Worm (Caenorhabditis elegans) whole organism, L2 larva: ENCODE measurements around the gene rif-1.1.
A peak's percentile ranks its signal among the peaks of the same experiment; 100 is the strongest.

Experiments used
- C34F6.9 ChIP-seq: fragments of 150-350 bp; optimal IDR thresholded peaks from 2 replicates; lab custom pipeline; 2014; ENCODE audit warnings: missing biosample characterization, missing genetic modification characterization
- F13H6.1 ChIP-seq: sonication (generic microtip); optimal IDR thresholded peaks from 2 replicates; lab custom pipeline; 2016; ENCODE audit warnings: missing genetic modification characterization, missing compliant biosample characterization
- R02D3.7 ChIP-seq: fragments of 150-350 bp; optimal IDR thresholded peaks from 2 replicates; lab custom pipeline; 2014; ENCODE audit warnings: missing biosample characterization, missing genetic modification characterization
- Y55F3AM.14 ChIP-seq: fragments of 200-800 bp; sonication (Bioruptor generic); optimal IDR thresholded peaks from 2 replicates; lab custom pipeline; 2018; ENCODE audit warnings: mild to moderate bottlenecking, missing genetic modification characterization, missing compliant biosample characterization
- alr-1 ChIP-seq: fragments of 150-350 bp; optimal IDR thresholded peaks from 2 replicates; lab custom pipeline; 2014; ENCODE audit warnings: missing biosample characterization, missing genetic modification characterization
- blmp-1 ChIP-seq: sonication (generic microtip); optimal IDR thresholded peaks from 2 replicates; lab custom pipeline; 2017; ENCODE audit warnings: missing genetic modification characterization, mild to moderate bottlenecking, missing compliant biosample characterization, antibody characterized with exemption, moderate library complexity; ENCODE audit not compliant: insufficient read depth
- crh-2 ChIP-seq: sonication (generic microtip); optimal IDR thresholded peaks from 2 replicates; lab custom pipeline; 2017; ENCODE audit warnings: missing biosample characterization, missing genetic modification characterization
- dmd-4 ChIP-seq: sonication (generic microtip); optimal IDR thresholded peaks from 2 replicates; lab custom pipeline; 2017; ENCODE audit warnings: missing biosample characterization, missing genetic modification characterization
- egl-27 ChIP-seq: sonication (generic microtip); optimal IDR thresholded peaks from 3 replicates; lab custom pipeline; 2017; ENCODE audit warnings: missing biosample characterization, missing genetic modification reagents, missing genetic modification characterization
- elt-1 ChIP-seq: fragments of 150-350 bp; optimal IDR thresholded peaks from 2 replicates; lab custom pipeline; 2014; ENCODE audit warnings: missing biosample characterization, missing genetic modification characterization
- fos-1 ChIP-seq: fragments of 150-350 bp; optimal IDR thresholded peaks from 2 replicates; lab custom pipeline; 2014; ENCODE audit warnings: missing biosample characterization, missing genetic modification characterization
- gmeb-1 ChIP-seq: fragments of 150-350 bp; optimal IDR thresholded peaks from 2 replicates; lab custom pipeline; 2014; ENCODE audit warnings: missing biosample characterization, missing genetic modification characterization
- lin-11 ChIP-seq: fragments of 150-350 bp; sonication (generic microtip); optimal IDR thresholded peaks from 2 replicates; lab custom pipeline; 2014; ENCODE audit warnings: missing biosample characterization, missing genetic modification characterization, inconsistent platforms, mixed read lengths
- lin-13 ChIP-seq: fragments of 150-350 bp; optimal IDR thresholded peaks from 2 replicates; lab custom pipeline; 2014; ENCODE audit warnings: missing biosample characterization, missing genetic modification reagents, missing genetic modification characterization
- lsy-2 ChIP-seq, 2 experiments: fragments of 150-350 bp in 1 of 2; sonication (generic microtip) in 1 of 2; optimal IDR thresholded peaks; 2 replicates each; lab custom pipeline; 2014 to 2017; ENCODE audit warnings: missing biosample characterization in 2 of 2, missing genetic modification characterization in 2 of 2
- mab-5 ChIP-seq: fragments of 150-350 bp; optimal IDR thresholded peaks from 2 replicates; lab custom pipeline; 2014; ENCODE audit warnings: missing biosample characterization, missing genetic modification characterization
- mbf-1 ChIP-seq: sonication (generic microtip); optimal IDR thresholded peaks from 2 replicates; lab custom pipeline; 2017; ENCODE audit warnings: missing biosample characterization, missing genetic modification characterization
- mdl-1 ChIP-seq, 2 experiments: fragments of 150-350 bp in 1 of 2; sonication (generic microtip) in 1 of 2; optimal IDR thresholded peaks; 2 replicates each; lab custom pipeline; 2017; ENCODE audit warnings: missing biosample characterization in 2 of 2, missing genetic modification characterization in 2 of 2
- nhr-10 ChIP-seq: sonication (generic microtip); optimal IDR thresholded peaks from 2 replicates; lab custom pipeline; 2017; ENCODE audit warnings: missing biosample characterization, missing genetic modification characterization
- nhr-11 ChIP-seq: fragments of 150-350 bp; optimal IDR thresholded peaks from 2 replicates; lab custom pipeline; 2014; ENCODE audit warnings: missing biosample characterization, missing genetic modification characterization
- nhr-12 ChIP-seq: fragments of 150-350 bp; optimal IDR thresholded peaks from 2 replicates; lab custom pipeline; 2014; ENCODE audit warnings: missing biosample characterization, missing genetic modification characterization
- nhr-129 ChIP-seq: fragments of 150-350 bp; optimal IDR thresholded peaks from 2 replicates; lab custom pipeline; 2014; ENCODE audit warnings: missing biosample characterization, missing genetic modification characterization
- nhr-21 ChIP-seq: fragments of 150-350 bp; optimal IDR thresholded peaks from 2 replicates; lab custom pipeline; 2014; ENCODE audit warnings: missing biosample characterization, missing genetic modification characterization
- nhr-23 ChIP-seq: fragments of 150-350 bp; optimal IDR thresholded peaks from 2 replicates; lab custom pipeline; 2014; ENCODE audit warnings: missing biosample characterization, missing genetic modification reagents, missing genetic modification characterization
- nhr-237 ChIP-seq: fragments of 150-350 bp; optimal IDR thresholded peaks from 2 replicates; lab custom pipeline; 2014; ENCODE audit warnings: missing biosample characterization, missing genetic modification characterization
- nhr-25 ChIP-seq: fragments of 150-350 bp; sonication (generic microtip); optimal IDR thresholded peaks from 3 replicates; lab custom pipeline; 2014; ENCODE audit warnings: missing biosample characterization, missing genetic modification characterization
- nhr-6 ChIP-seq: fragments of 150-350 bp; optimal IDR thresholded peaks from 2 replicates; lab custom pipeline; 2014; ENCODE audit warnings: missing biosample characterization, missing genetic modification characterization
- skn-1 ChIP-seq: sonication (generic microtip); optimal IDR thresholded peaks from 2 replicates; lab custom pipeline; 2017; ENCODE audit warnings: missing biosample characterization, missing genetic modification characterization
- sma-3 ChIP-seq: sonication (generic microtip); optimal IDR thresholded peaks from 2 replicates; lab custom pipeline; 2016; ENCODE audit warnings: missing genetic modification reagents, missing genetic modification characterization, missing compliant biosample characterization
- sma-9 ChIP-seq, 2 experiments: fragments of 150-350 bp in 1 of 2; sonication (generic microtip) in 1 of 2; optimal IDR thresholded peaks; 2 replicates each; lab custom pipeline; 2014 to 2016; ENCODE audit warnings: missing genetic modification characterization in 2 of 2, mild to moderate bottlenecking in 1 of 2, missing biosample characterization in 1 of 2, missing compliant biosample characterization in 1 of 2, missing genetic modification reagents in 1 of 2, moderate library complexity in 1 of 2
- unc-55 ChIP-seq: fragments of 150-350 bp; sonication (generic microtip); optimal IDR thresholded peaks from 3 replicates; lab custom pipeline; 2014; ENCODE audit warnings: missing biosample characterization, missing genetic modification reagents, missing genetic modification characterization
- unc-62 ChIP-seq: fragments of 150-350 bp; optimal IDR thresholded peaks from 2 replicates; lab custom pipeline; 2014; ENCODE audit warnings: missing biosample characterization, missing genetic modification reagents, missing genetic modification characterization
- zag-1 ChIP-seq: fragments of 150-350 bp; optimal IDR thresholded peaks from 2 replicates; lab custom pipeline; 2014; ENCODE audit warnings: missing biosample characterization, missing genetic modification characterization
- ztf-1 ChIP-seq: fragments of 200-800 bp; sonication (Bioruptor generic); conservative IDR thresholded peaks from 2 replicates; pipeline ENCODE4 v1.3.6; 2022; ENCODE audit warnings: missing genetic modification characterization, missing compliant biosample characterization
- ztf-11 ChIP-seq: sonication (generic microtip); optimal IDR thresholded peaks from 2 replicates; lab custom pipeline; 2017; ENCODE audit warnings: missing biosample characterization, missing genetic modification characterization
- ztf-4 ChIP-seq: fragments of 150-350 bp; optimal IDR thresholded peaks from 2 replicates; lab custom pipeline; 2014; ENCODE audit warnings: missing biosample characterization, missing genetic modification characterization

The rif-1.1 gene

DNA sequence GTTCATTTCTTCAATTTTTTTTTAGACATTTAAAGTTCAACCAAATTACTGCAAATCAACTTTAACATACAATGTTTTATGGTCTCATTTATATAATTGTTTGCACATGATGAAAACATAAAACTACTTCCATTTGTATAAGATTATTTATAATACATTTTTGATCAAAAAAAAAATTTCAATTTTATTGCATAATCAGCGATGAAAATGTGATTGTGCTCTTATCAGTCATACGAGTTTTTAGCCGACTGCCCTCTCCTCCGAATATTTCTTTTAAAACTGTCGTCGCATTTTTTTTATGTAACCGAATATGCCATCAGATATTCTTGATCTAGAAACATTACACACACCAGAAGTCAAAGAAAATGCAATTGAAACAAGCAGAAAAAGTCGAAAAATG, 20.7 kb downstream of the rif-1.1 start, which contains the start of gene F08A7.1:
F08A7.1 (plus strand) TSS at position 191 of the 400 bp plus-strand sequence.
- no peak for TF ChIP-seq zag-1
- no peak for TF ChIP-seq sma-3 (GFP tag; lab: Kevin White, UChicago)
- peak; percentile 36 for TF ChIP-seq fos-1 (tag; lab: Kevin White, UChicago)
- no peak for TF ChIP-seq lsy-2 (tag; optimal IDR thresholded peaks at IDR 0.05; lab: Kevin White, UChicago)
- TF ChIP-seq lin-11 (tag; lab: Kevin White, UChicago), result no peak
- no peak for TF ChIP-seq ztf-4
- TF ChIP-seq gmeb-1, result peak; percentile 44

DNA sequence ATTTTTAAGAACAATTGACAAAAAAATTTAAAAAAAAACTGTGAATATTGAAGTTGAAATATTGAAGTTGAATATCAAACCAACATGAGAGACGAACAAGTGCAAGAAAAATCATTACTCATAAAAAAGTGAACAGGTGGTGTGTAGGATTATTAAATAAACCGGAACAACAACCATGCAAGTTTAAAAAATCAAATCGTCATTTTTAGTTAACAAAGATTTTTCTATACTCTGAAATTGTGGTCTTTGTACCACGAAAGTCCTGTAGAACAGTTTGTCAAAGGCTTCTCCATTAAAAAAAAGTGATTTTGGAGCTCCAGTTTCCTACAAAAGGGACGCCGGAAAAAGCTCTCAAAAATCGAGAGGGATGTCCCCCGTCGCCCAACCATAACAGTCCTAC, 21.1 kb downstream of the rif-1.1 start, which contains the start of gene C06A12.19:
C06A12.19 (minus strand) TSS at position 101 of the 400 bp plus-strand sequence.
- TF ChIP-seq nhr-12 (tag; lab: Kevin White, UChicago) (no peak), blmp-1 (tag; lab: Kevin White, UChicago) (no peak), nhr-129 (tag; lab: Kevin White, UChicago) (no peak), mab-5 (tag; lab: Kevin White, UChicago) (no peak), nhr-21 (tag; lab: Kevin White, UChicago) (no peak), elt-1 (tag; lab: Kevin White, UChicago) (no peak), gmeb-1 (no peak), nhr-237 (tag; lab: Kevin White, UChicago) (no peak), C34F6.9 (no peak), nhr-25 (tag; lab: Kevin White, UChicago) (no peak), unc-55 (no peak), dmd-4 (no peak), skn-1 (tag; lab: Kevin White, UChicago) (no peak), nhr-10 (tag; lab: Kevin White, UChicago) (no peak), nhr-23 (tag; lab: Kevin White, UChicago) (no peak), mbf-1 (no peak), R02D3.7 (tag; lab: Kevin White, UChicago) (no peak)

DNA sequence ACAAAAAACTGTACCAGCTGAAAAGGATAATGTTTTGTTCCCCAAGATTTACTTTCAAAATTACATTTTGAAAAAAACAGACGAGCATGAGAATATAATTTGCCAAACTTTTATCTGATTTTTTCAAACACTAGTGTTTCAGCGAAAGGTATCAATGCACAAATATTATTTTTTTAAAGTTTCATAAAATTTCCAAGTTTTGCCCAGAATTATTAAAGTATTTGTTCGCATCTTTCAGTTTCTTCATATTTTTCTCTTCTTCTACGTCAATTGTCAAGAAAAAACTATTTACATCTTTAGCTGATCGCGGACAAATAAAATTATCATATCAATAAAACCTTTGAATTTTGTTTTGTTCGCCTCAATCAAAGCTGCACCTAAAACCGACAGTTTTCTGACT, 24.0 kb downstream of the rif-1.1 start, which contains the start of gene C06A12.8:
C06A12.8 (plus strand) TSS at position 301 of the 400 bp plus-strand sequence.
- TF ChIP-seq elt-1 (tag; lab: Kevin White, UChicago) (no peak), F13H6.1 (tag; lab: Kevin White, UChicago) (no peak), mbf-1 (no peak)

DNA sequence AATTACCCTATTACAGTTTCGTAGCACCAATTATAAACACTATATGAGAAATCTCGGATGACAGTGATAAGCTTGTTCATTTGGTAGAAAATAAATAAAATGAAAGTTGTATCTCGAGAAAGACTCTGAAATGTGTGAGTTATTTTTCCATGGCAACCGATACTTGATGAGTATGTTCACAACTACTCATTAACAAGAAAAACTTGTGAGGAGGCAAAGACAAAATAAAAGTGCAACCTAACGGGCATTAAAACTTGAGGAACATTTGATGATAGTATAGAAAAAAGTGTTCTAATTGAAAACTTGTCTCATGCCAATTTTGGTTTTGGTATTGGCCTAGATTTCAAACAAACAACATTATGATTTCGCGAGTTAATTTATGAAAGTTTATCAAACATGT, 24.5 kb downstream of the rif-1.1 start, which contains the start of gene gcy-27:
gcy-27 (minus strand) TSS at position 101 of the 400 bp plus-strand sequence.
- TF ChIP-seq Y55F3AM.14 (GFP tag; lab: Kevin White, UChicago), result no peak
- no peak for TF ChIP-seq alr-1
- TF ChIP-seq mdl-1 (tag; optimal IDR thresholded peaks at IDR 0.05; lab: Kevin White, UChicago), result no peak
- no peak for TF ChIP-seq lin-13
- TF ChIP-seq C34F6.9, result no peak
- TF ChIP-seq unc-55, result no peak
- TF ChIP-seq lsy-2 (tag; optimal IDR thresholded peaks at IDR 0.05; lab: Kevin White, UChicago), result no peak
- no peak for TF ChIP-seq ztf-1 (GFP tag; lab: Robert Waterston, UW)
- no peak for TF ChIP-seq unc-62
- no peak for TF ChIP-seq crh-2 (tag; lab: Kevin White, UChicago)
- TF ChIP-seq fos-1 (tag; lab: Kevin White, UChicago), result no peak
- no peak for TF ChIP-seq ztf-11 (tag; lab: Kevin White, UChicago)
- TF ChIP-seq ztf-4, result no peak
- no peak for TF ChIP-seq mbf-1
- TF ChIP-seq nhr-11 (tag; lab: Kevin White, UChicago), result no peak
- TF ChIP-seq egl-27 (tag; lab: Kevin White, UChicago), result no peak
- TF ChIP-seq nhr-237 (tag; lab: Kevin White, UChicago), result no peak
- TF ChIP-seq, all 48 proteins: peak for 0

DNA sequence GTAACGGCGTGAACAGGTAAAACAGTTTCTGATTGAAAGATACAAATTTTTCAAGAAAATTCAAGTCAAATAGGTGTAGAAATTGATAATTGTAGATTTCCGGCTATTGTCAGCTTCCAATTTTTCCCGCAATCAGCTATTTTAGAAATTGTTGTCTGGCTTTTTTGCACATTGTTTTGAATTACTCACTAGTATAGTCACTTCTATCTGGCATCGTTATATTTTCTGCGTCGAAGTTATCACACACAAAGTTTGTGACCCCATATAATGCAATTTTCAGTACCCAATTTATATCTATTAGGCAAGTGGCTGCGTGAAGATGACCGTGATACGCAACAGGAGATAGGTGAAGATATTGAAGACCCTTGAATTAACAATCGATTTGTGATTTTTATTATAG, 25.8 kb downstream of the rif-1.1 start:
- TF ChIP-seq ztf-4, result no peak
- TF ChIP-seq nhr-6 (tag; lab: Kevin White, UChicago), result no peak
- no peak for TF ChIP-seq sma-9 (GFP tag; optimal IDR thresholded peaks at IDR 0.05; lab: Kevin White, UChicago)
- TF ChIP-seq sma-9 (tag; optimal IDR thresholded peaks at IDR 0.05; lab: Kevin White, UChicago), result no peak
